Worm (Caenorhabditis elegans) whole organism, late embryonic: Measurements from ENCODE around the gene F35C11.7.

Source experiments
- C08G9.2 ChIP-seq: sonication (generic microtip); optimal IDR thresholded peaks from 2 replicates; lab custom pipeline; 2016; ENCODE audit warnings: mild to moderate bottlenecking, missing genetic modification characterization, moderate library complexity, missing compliant biosample characterization
- C38D4.7 ChIP-seq: fragments of 200-800 bp; sonication (Bioruptor generic); optimal IDR thresholded peaks from 2 replicates; lab custom pipeline; 2018; ENCODE audit warnings: mild to moderate bottlenecking, missing genetic modification characterization, moderate library complexity, missing compliant biosample characterization
- F13H6.1 ChIP-seq: sonication (generic microtip); optimal IDR thresholded peaks from 2 replicates; lab custom pipeline; 2016; ENCODE audit warnings: missing genetic modification characterization, missing compliant biosample characterization
- K02D7.2 ChIP-seq: sonication (generic microtip); optimal IDR thresholded peaks from 2 replicates; lab custom pipeline; 2017; ENCODE audit warnings: mild to moderate bottlenecking, missing genetic modification characterization, missing compliant biosample characterization
- T23F11.4 ChIP-seq: fragments of 200-800 bp; sonication (Bioruptor generic); optimal IDR thresholded peaks from 2 replicates; lab custom pipeline; 2018; ENCODE audit warnings: mild to moderate bottlenecking, missing genetic modification characterization, missing compliant biosample characterization
- Y22D7AL.16 ChIP-seq: sonication (generic microtip); optimal IDR thresholded peaks from 2 replicates; lab custom pipeline; 2016; ENCODE audit warnings: missing genetic modification characterization, missing compliant biosample characterization
- ceh-2 ChIP-seq: sonication (generic microtip); optimal IDR thresholded peaks from 2 replicates; lab custom pipeline; 2016; ENCODE audit warnings: missing genotype, missing genetic modification characterization, missing compliant biosample characterization
- ceh-22 ChIP-seq: sonication (generic microtip); optimal IDR thresholded peaks from 2 replicates; lab custom pipeline; 2017; ENCODE audit warnings: missing biosample characterization, missing genetic modification characterization
- ceh-30 ChIP-seq: fragments of 150-350 bp; optimal IDR thresholded peaks from 2 replicates; lab custom pipeline; 2014; ENCODE audit warnings: missing biosample characterization, missing genetic modification characterization
- ceh-31 ChIP-seq: sonication (generic microtip); optimal IDR thresholded peaks from 2 replicates; lab custom pipeline; 2016; ENCODE audit warnings: missing genetic modification characterization, missing compliant biosample characterization
- ceh-34 ChIP-seq: sonication (generic microtip); optimal IDR thresholded peaks from 2 replicates; lab custom pipeline; 2016; ENCODE audit warnings: mild to moderate bottlenecking, missing genetic modification characterization, missing compliant biosample characterization
- ceh-45 ChIP-seq: fragments of 200-800 bp; sonication (Bioruptor generic); IDR thresholded peaks from 2 replicates; pipeline ENCODE4 v1.3.6; 2022; ENCODE audit warnings: missing genetic modification reagents, missing genetic modification characterization, missing compliant biosample characterization
- ceh-9 ChIP-seq: sonication (generic microtip); optimal IDR thresholded peaks from 2 replicates; lab custom pipeline; 2016; ENCODE audit warnings: mild to moderate bottlenecking, missing genetic modification characterization, inconsistent platforms, missing compliant biosample characterization
- che-1 ChIP-seq: sonication (generic microtip); optimal IDR thresholded peaks from 2 replicates; lab custom pipeline; 2016; ENCODE audit warnings: mild to moderate bottlenecking, missing genetic modification characterization, missing compliant biosample characterization
- dve-1 ChIP-seq: sonication (generic microtip); optimal IDR thresholded peaks from 2 replicates; lab custom pipeline; 2017; ENCODE audit warnings: antibody characterized with exemption, mild to moderate bottlenecking, missing genetic modification characterization, missing compliant biosample characterization
- elt-2 ChIP-seq: sonication (generic microtip); optimal IDR thresholded peaks from 2 replicates; lab custom pipeline; 2016; ENCODE audit warnings: missing genetic modification reagents, missing genetic modification characterization, missing compliant biosample characterization
- fax-1 ChIP-seq: sonication (generic microtip); optimal IDR thresholded peaks from 2 replicates; lab custom pipeline; 2016; ENCODE audit warnings: missing genotype, missing genetic modification characterization, missing compliant biosample characterization
- fkh-6 ChIP-seq: sonication (generic microtip); optimal IDR thresholded peaks from 2 replicates; lab custom pipeline; 2016; ENCODE audit warnings: missing genetic modification characterization, missing compliant biosample characterization
- hlh-30 ChIP-seq: sonication (generic microtip); optimal IDR thresholded peaks from 2 replicates; lab custom pipeline; 2017; ENCODE audit warnings: antibody characterized with exemption, missing genetic modification characterization, missing compliant biosample characterization; ENCODE audit not compliant: insufficient read depth
- lim-6 ChIP-seq: sonication (generic microtip); optimal IDR thresholded peaks from 2 replicates; lab custom pipeline; 2016; ENCODE audit warnings: missing genetic modification characterization, missing compliant biosample characterization
- mec-3 ChIP-seq: sonication (generic microtip); optimal IDR thresholded peaks from 2 replicates; lab custom pipeline; 2016; ENCODE audit warnings: borderline replicate concordance, missing genetic modification characterization, missing compliant biosample characterization
- nhr-232 ChIP-seq: sonication (generic microtip); optimal IDR thresholded peaks from 2 replicates; lab custom pipeline; 2016; ENCODE audit warnings: missing genetic modification characterization, missing compliant biosample characterization
- npax-4 ChIP-seq: sonication (generic microtip); optimal IDR thresholded peaks from 2 replicates; lab custom pipeline; 2016; ENCODE audit warnings: missing genetic modification characterization, missing compliant biosample characterization
- odd-2 ChIP-seq: sonication (generic microtip); optimal IDR thresholded peaks from 2 replicates; lab custom pipeline; 2017; ENCODE audit warnings: antibody characterized with exemption, mild to moderate bottlenecking, missing genetic modification characterization, missing compliant biosample characterization
- pat-9 ChIP-seq: fragments of 200-800 bp; sonication (Bioruptor generic); optimal IDR thresholded peaks from 2 replicates; lab custom pipeline; 2018; ENCODE audit warnings: mild to moderate bottlenecking, missing genetic modification characterization, moderate library complexity, missing compliant biosample characterization
- pax-1 ChIP-seq: fragments of 150-350 bp; optimal IDR thresholded peaks from 2 replicates; lab custom pipeline; 2014; ENCODE audit warnings: missing biosample characterization, missing genetic modification characterization
- pqm-1 ChIP-seq: sonication (generic microtip); optimal IDR thresholded peaks from 2 replicates; lab custom pipeline; 2016; ENCODE audit warnings: missing genetic modification characterization, missing compliant biosample characterization
- ref-2 ChIP-seq: sonication (generic microtip); optimal IDR thresholded peaks from 2 replicates; lab custom pipeline; 2016; ENCODE audit warnings: missing genetic modification characterization, missing compliant biosample characterization
- sdc-2 ChIP-seq: sonication (generic microtip); optimal IDR thresholded peaks from 2 replicates; lab custom pipeline; 2016; ENCODE audit warnings: missing genotype, missing genetic modification characterization, missing compliant biosample characterization
- sox-2 ChIP-seq: fragments of 200-800 bp; sonication (Bioruptor generic); IDR thresholded peaks from 2 replicates; pipeline ENCODE4 v1.3.6; 2022; ENCODE audit warnings: missing genetic modification reagents, missing genetic modification characterization, missing compliant biosample characterization
- syd-9 ChIP-seq: sonication (generic microtip); optimal IDR thresholded peaks from 2 replicates; lab custom pipeline; 2016; ENCODE audit warnings: mild to moderate bottlenecking, missing genetic modification characterization, moderate library complexity, missing compliant biosample characterization
- tbx-2 ChIP-seq: sonication (generic microtip); optimal IDR thresholded peaks from 2 replicates; lab custom pipeline; 2016; ENCODE audit warnings: missing genetic modification characterization, missing compliant biosample characterization
- ttx-3 ChIP-seq: sonication (generic microtip); optimal IDR thresholded peaks from 2 replicates; lab custom pipeline; 2016; ENCODE audit warnings: missing genetic modification reagents, missing genetic modification characterization, missing compliant biosample characterization
- unc-3 ChIP-seq, 2 experiments: fragments of 200-800 bp in 1 of 2; sonication (Bioruptor generic) in 1 of 2; sonication (generic microtip) in 1 of 2; conservative IDR thresholded peaks in 1 of 2; optimal IDR thresholded peaks in 1 of 2; 2 replicates each; pipeline versions ENCODE4 v1.3.6 to Lab custom; 2016 to 2022; ENCODE audit warnings: missing compliant biosample characterization in 2 of 2, missing genetic modification characterization in 2 of 2, missing genetic modification reagents in 1 of 2
- unc-42 ChIP-seq: sonication (generic microtip); optimal IDR thresholded peaks from 2 replicates; lab custom pipeline; 2016; ENCODE audit warnings: missing genotype, missing genetic modification characterization, missing compliant biosample characterization
- unc-55 ChIP-seq: sonication (generic microtip); optimal IDR thresholded peaks from 2 replicates; lab custom pipeline; 2017; ENCODE audit warnings: missing biosample characterization, missing genetic modification reagents, missing genetic modification characterization
- zip-5 ChIP-seq: sonication (generic microtip); optimal IDR thresholded peaks from 2 replicates; lab custom pipeline; 2016; ENCODE audit warnings: missing genetic modification characterization, missing compliant biosample characterization
- ztf-16 ChIP-seq: sonication (generic microtip); optimal IDR thresholded peaks from 2 replicates; lab custom pipeline; 2017; ENCODE audit warnings: missing genetic modification characterization, missing compliant biosample characterization

Gene F35C11.7

ce11 chrII:8223422-8223821, 32.7 kb upstream of the F35C11.7 start:
- TF ChIP-seq C38D4.7 (no peak), unc-55 (GFP tag; lab: Kevin White, UChicago) (no peak), tbx-2 (tag; lab: Kevin White, UChicago) (no peak), dve-1 (no peak), lim-6 (no peak), pqm-1 (tag; lab: Kevin White, UChicago) (no peak), ceh-31 (tag; lab: Kevin White, UChicago) (peak; percentile 59), sox-2 (GFP tag; lab: Robert Waterston, UW) (peak; percentile 32; the same call in 1 of the 2 replicates), pax-1 (peak; percentile 87)

- TF ChIP-seq elt-2 = no peak
- no peak for TF ChIP-seq lim-6
- TF ChIP-seq nhr-232 (tag; lab: Kevin White, UChicago) = no peak
- TF ChIP-seq ceh-22 (tag; lab: Kevin White, UChicago) = no peak
- TF ChIP-seq ttx-3 (tag; lab: Kevin White, UChicago) = no peak
- no peak for TF ChIP-seq ceh-2 (tag; lab: Kevin White, UChicago)
- no peak for TF ChIP-seq ceh-9 (tag; lab: Kevin White, UChicago)
- TF ChIP-seq C38D4.7 = no peak
- TF ChIP-seq T23F11.4 (GFP tag; lab: Kevin White, UChicago) = no peak
- no peak for TF ChIP-seq fax-1 (tag; lab: Kevin White, UChicago)
- TF ChIP-seq unc-3 (GFP tag; conservative IDR thresholded peaks at IDR 0.05; lab: Robert Waterston, UW) = no peak
- TF ChIP-seq unc-3 (tag; optimal IDR thresholded peaks at IDR 0.05; lab: Kevin White, UChicago) = no peak
- no peak for TF ChIP-seq C08G9.2
- TF ChIP-seq pat-9 (tag; lab: Kevin White, UChicago) = no peak
- no peak for TF ChIP-seq F13H6.1 (tag; lab: Kevin White, UChicago)
Observed at ce11 chrII:8223945-8224344, 32.2 kb upstream of the F35C11.7 start.

ce11 chrII:8224623-8225022, 31.5 kb upstream of the F35C11.7 start:
- TF ChIP-seq ref-2 (no peak), lim-6 (no peak), Y22D7AL.16 (tag; lab: Kevin White, UChicago) (no peak), hlh-30 (tag; lab: Kevin White, UChicago) (no peak), ztf-16 (tag; lab: Kevin White, UChicago) (no peak), fkh-6 (tag; lab: Kevin White, UChicago) (no peak), syd-9 (tag; lab: Kevin White, UChicago) (no peak), pqm-1 (tag; lab: Kevin White, UChicago) (no peak), tbx-2 (tag; lab: Kevin White, UChicago) (no peak), fax-1 (tag; lab: Kevin White, UChicago) (no peak), unc-42 (tag; lab: Kevin White, UChicago) (no peak), npax-4 (no peak), ceh-30 (tag; lab: Kevin White, UChicago) (no peak), pax-1 (no peak), ceh-45 (GFP tag; lab: Robert Waterston, UW) (no peak), ceh-31 (tag; lab: Kevin White, UChicago) (no peak), zip-5 (tag; lab: Kevin White, UChicago) (no peak), nhr-232 (tag; lab: Kevin White, UChicago) (no peak), K02D7.2 (tag; lab: Kevin White, UChicago) (no peak)

- TF ChIP-seq mec-3 (tag; lab: Kevin White, UChicago) = no peak
- no peak for TF ChIP-seq F13H6.1 (tag; lab: Kevin White, UChicago)
- TF ChIP-seq tbx-2 (tag; lab: Kevin White, UChicago) = no peak
Observed at ce11 chrII:8225347-8225746, 30.8 kb upstream of the F35C11.7 start.

ce11 chrII:8225914-8226313, 30.2 kb upstream of the F35C11.7 start:
- TF ChIP-seq che-1 (tag; lab: Kevin White, UChicago) = no peak
- no peak for TF ChIP-seq pat-9 (tag; lab: Kevin White, UChicago)
- TF ChIP-seq ceh-9 (tag; lab: Kevin White, UChicago) = no peak
- TF ChIP-seq odd-2 = no peak
- no peak for TF ChIP-seq ztf-16 (tag; lab: Kevin White, UChicago)
- no peak for TF ChIP-seq unc-55 (GFP tag; lab: Kevin White, UChicago)
- TF ChIP-seq ceh-34 (tag; lab: Kevin White, UChicago) = no peak
- no peak for TF ChIP-seq sox-2 (GFP tag; lab: Robert Waterston, UW)
- TF ChIP-seq sdc-2 (tag; lab: Kevin White, UChicago) = no peak
